Fruit fly (Drosophila melanogaster) whole organism, embryonic: ENCODE measurements around the gene CG13455.

ENCODE experiments used
- BtbVII ChIP-seq: fragments of 200-800 bp; sonication (Bioruptor generic); optimal IDR thresholded peaks from 3 replicates; lab custom pipeline; 2017; ENCODE audit warnings: missing biosample characterization, mild to moderate bottlenecking, missing genetic modification characterization
- CG12071 ChIP-seq: fragments of 200-800 bp; sonication (Bioruptor generic); optimal IDR thresholded peaks from 3 replicates; lab custom pipeline; 2018; ENCODE audit warnings: missing biosample characterization, mild to moderate bottlenecking, missing genetic modification characterization
- CG12942 ChIP-seq: fragments of 200-800 bp; sonication (Bioruptor generic); optimal IDR thresholded peaks from 3 replicates; lab custom pipeline; 2016; ENCODE audit warnings: missing biosample characterization, missing genetic modification characterization
- CG13424 ChIP-seq: fragments of 200-800 bp; sonication (Bioruptor generic); optimal IDR thresholded peaks from 2 replicates; lab custom pipeline; 2019; ENCODE audit warnings: missing biosample characterization, mild to moderate bottlenecking, missing genetic modification characterization, moderate library complexity
- CG13894 ChIP-seq: fragments of 200-800 bp; sonication (Bioruptor generic); optimal IDR thresholded peaks from 3 replicates; lab custom pipeline; 2018; ENCODE audit warnings: missing biosample characterization, mild to moderate bottlenecking, missing genetic modification characterization, moderate library complexity
- CG14860 ChIP-seq: fragments of 200-800 bp; sonication (Bioruptor generic); IDR thresholded peaks from 3 replicates; pipeline ENCODE4 v1.3.6; 2022; ENCODE audit warnings: missing biosample characterization, missing genetic modification characterization; ENCODE audit not compliant: partially characterized antibody
- CG15696 ChIP-seq: fragments of 200-800 bp; sonication (Bioruptor generic); optimal IDR thresholded peaks from 2 replicates; lab custom pipeline; 2019; ENCODE audit warnings: missing biosample characterization, mild to moderate bottlenecking, missing genetic modification characterization, moderate library complexity
- CG16779 ChIP-seq: fragments of 200-800 bp; sonication (Bioruptor generic); IDR thresholded peaks from 2 replicates; pipeline ENCODE4 v1.3.6; 2022; ENCODE audit warnings: missing biosample characterization, missing genetic modification characterization
- CG17612 ChIP-seq: fragments of 200-800 bp; sonication (Bioruptor generic); IDR thresholded peaks from 2 replicates; pipeline ENCODE4 v1.3.6; 2022; ENCODE audit warnings: missing biosample characterization, missing genetic modification characterization
- CG1792 ChIP-seq: fragments of 200-800 bp; sonication (Bioruptor generic); optimal IDR thresholded peaks from 2 replicates; lab custom pipeline; 2016; ENCODE audit warnings: missing biosample characterization, missing genetic modification characterization
- CG18262 ChIP-seq: fragments of 200-800 bp; optimal IDR thresholded peaks from 3 replicates; lab custom pipeline; 2019; ENCODE audit warnings: missing biosample characterization, mild to moderate bottlenecking, missing genetic modification characterization, moderate library complexity
- CG18619 ChIP-seq: fragments of 200-800 bp; sonication (Bioruptor generic); optimal IDR thresholded peaks from 3 replicates; lab custom pipeline; 2017; ENCODE audit warnings: missing biosample characterization, mild to moderate bottlenecking, missing genetic modification characterization
- CG31224 ChIP-seq: fragments of 200-800 bp; sonication (Bioruptor generic); IDR thresholded peaks from 2 replicates; pipeline ENCODE4 v1.3.6; 2022; ENCODE audit warnings: missing biosample characterization, missing genetic modification characterization
- CG32532 ChIP-seq: fragments of 200-800 bp; sonication (Bioruptor generic); IDR thresholded peaks from 2 replicates; pipeline ENCODE4 v1.3.6; 2022; ENCODE audit warnings: missing biosample characterization, missing genetic modification characterization
- CG32767 ChIP-seq: fragments of 200-800 bp; sonication (Bioruptor generic); IDR thresholded peaks from 2 replicates; pipeline ENCODE4 v1.3.6; 2022; ENCODE audit warnings: missing biosample characterization, missing genetic modification characterization
- CG33557 ChIP-seq: fragments of 200-800 bp; sonication (Bioruptor generic); optimal IDR thresholded peaks from 2 replicates; lab custom pipeline; 2019; ENCODE audit warnings: missing biosample characterization, mild to moderate bottlenecking, missing genetic modification characterization, moderate library complexity
- CG34422 ChIP-seq: fragments of 200-800 bp; sonication (Bioruptor generic); IDR thresholded peaks from 3 replicates; pipeline ENCODE4 v1.3.6; 2022; ENCODE audit warnings: missing biosample characterization, missing genetic modification characterization
- CG42726 ChIP-seq: fragments of 200-800 bp; sonication (Bioruptor generic); IDR thresholded peaks from 2 replicates; pipeline ENCODE4 v1.3.6; 2022; ENCODE audit warnings: missing biosample characterization, missing genetic modification characterization; ENCODE audit not compliant: partially characterized antibody
- CG7839 ChIP-seq: fragments of 200-800 bp; sonication (Bioruptor generic); optimal IDR thresholded peaks from 3 replicates; lab custom pipeline; 2018; ENCODE audit warnings: missing biosample characterization, mild to moderate bottlenecking, missing genetic modification characterization, moderate library complexity
- CG8765 ChIP-seq: fragments of 200-800 bp; sonication (Bioruptor generic); IDR thresholded peaks from 2 replicates; pipeline ENCODE4 v1.3.6; 2022; ENCODE audit warnings: missing biosample characterization, missing genetic modification characterization
- D ChIP-seq, 2 experiments: fragments of 200-800 bp in 1 of 2; fragments of >200 bp in 1 of 2; sonication (Bioruptor generic) in 1 of 2; optimal IDR thresholded peaks; 2 replicates in 1 of 2; 3 replicates in 1 of 2; lab custom pipeline; 2017; ENCODE audit warnings: mild to moderate bottlenecking in 1 of 2, missing biosample characterization in 1 of 2, missing genetic modification characterization in 1 of 2, missing genetic modification reagents in 1 of 2
- Dip3 ChIP-seq: fragments of 200-800 bp; sonication (Bioruptor generic); optimal IDR thresholded peaks from 3 replicates; lab custom pipeline; 2016; ENCODE audit warnings: missing biosample characterization, missing genetic modification characterization
- Elba2 ChIP-seq: fragments of 200-800 bp; sonication (Bioruptor generic); optimal IDR thresholded peaks from 3 replicates; lab custom pipeline; 2016; ENCODE audit warnings: missing biosample characterization, missing genetic modification characterization
- Fer3 ChIP-seq: fragments of 200-800 bp; sonication (Bioruptor generic); optimal IDR thresholded peaks from 2 replicates; lab custom pipeline; 2018; ENCODE audit warnings: missing biosample characterization, mild to moderate bottlenecking, missing genetic modification characterization, moderate library complexity
- HLH3B ChIP-seq: fragments of 200-800 bp; sonication (Bioruptor generic); IDR thresholded peaks from 2 replicates; pipeline ENCODE4 v1.3.6; 2022; ENCODE audit warnings: missing biosample characterization, missing genetic modification characterization
- Med ChIP-seq: fragments of 200-800 bp; sonication (Bioruptor generic); peaks from one replicate; lab custom pipeline; 2016; ENCODE audit warnings: missing biosample characterization, missing genetic modification characterization, mild to moderate bottlenecking, inconsistent platforms, moderate library complexity
- Mes4 ChIP-seq: fragments of 200-800 bp; sonication (Bioruptor generic); optimal IDR thresholded peaks from 2 replicates; lab custom pipeline; 2016; ENCODE audit warnings: missing biosample characterization, missing genetic modification characterization
- Neu2 ChIP-seq: fragments of 200-800 bp; sonication (Bioruptor generic); optimal IDR thresholded peaks from 3 replicates; lab custom pipeline; 2016; ENCODE audit warnings: missing biosample characterization, missing genetic modification characterization, borderline replicate concordance
- Side ChIP-seq: fragments of 200-800 bp; sonication (Bioruptor generic); optimal IDR thresholded peaks from 2 replicates; lab custom pipeline; 2016; ENCODE audit warnings: missing biosample characterization, missing genetic modification characterization
- Sry-δ ChIP-seq: fragments of 200-800 bp; sonication (Bioruptor generic); optimal IDR thresholded peaks from 2 replicates; lab custom pipeline; 2016; ENCODE audit warnings: missing biosample characterization, missing genetic modification characterization
- Usf ChIP-seq: fragments of 200-800 bp; sonication (Bioruptor generic); optimal IDR thresholded peaks from 2 replicates; lab custom pipeline; 2017; ENCODE audit warnings: missing genotype, missing biosample characterization, missing genetic modification characterization
- al ChIP-seq: fragments of 200-800 bp; sonication (Bioruptor generic); IDR thresholded peaks from 2 replicates; pipeline ENCODE4 v1.3.6; 2022; ENCODE audit warnings: missing biosample characterization, missing genetic modification characterization
- cas ChIP-seq: fragments of 200-800 bp; sonication (Bioruptor generic); IDR thresholded peaks from 2 replicates; pipeline ENCODE4 v1.3.6; 2022; ENCODE audit warnings: missing biosample characterization, missing genetic modification characterization
- cato ChIP-seq: fragments of 200-800 bp; sonication (Bioruptor generic); optimal IDR thresholded peaks from 2 replicates; lab custom pipeline; 2016; ENCODE audit warnings: missing biosample characterization, missing genetic modification characterization, borderline replicate concordance
- chinmo ChIP-seq: fragments of 200-800 bp; sonication (Bioruptor generic); IDR thresholded peaks from 4 replicates; pipeline ENCODE4 v1.3.6; 2022; ENCODE audit warnings: missing biosample characterization, missing genetic modification characterization; ENCODE audit not compliant: partially characterized antibody
- disco-r ChIP-seq: fragments of 200-800 bp; sonication (Bioruptor generic); optimal IDR thresholded peaks from 2 replicates; lab custom pipeline; 2016; ENCODE audit warnings: missing biosample characterization, missing genetic modification characterization
- dm ChIP-seq: fragments of 200-800 bp; sonication (Bioruptor generic); optimal IDR thresholded peaks from 3 replicates; lab custom pipeline; 2016; ENCODE audit warnings: missing biosample characterization, missing genetic modification characterization
- fru ChIP-seq: fragments of >200 bp; optimal IDR thresholded peaks from 2 replicates; lab custom pipeline; 2017
- gce ChIP-seq: fragments of 200-800 bp; sonication (Bioruptor generic); IDR thresholded peaks from 3 replicates; pipeline ENCODE4 v1.3.6; 2022; ENCODE audit warnings: missing biosample characterization, missing genetic modification characterization
- kay ChIP-seq: fragments of 200-800 bp; sonication (Bioruptor generic); optimal IDR thresholded peaks from 2 replicates; lab custom pipeline; 2016; ENCODE audit warnings: missing biosample characterization, missing genetic modification characterization
- pzg ChIP-seq: fragments of 200-800 bp; sonication (Bioruptor generic); optimal IDR thresholded peaks from 3 replicates; lab custom pipeline; 2018; ENCODE audit warnings: missing biosample characterization, mild to moderate bottlenecking, missing genetic modification characterization, moderate library complexity
- run ChIP-seq: fragments of 200-800 bp; sonication (Bioruptor generic); optimal IDR thresholded peaks from 3 replicates; lab custom pipeline; 2018; ENCODE audit warnings: missing biosample characterization, mild to moderate bottlenecking, missing genetic modification characterization
- sim ChIP-seq: fragments of 200-800 bp; sonication (Bioruptor generic); IDR thresholded peaks from 2 replicates; pipeline ENCODE4 v1.3.6; 2022; ENCODE audit warnings: missing biosample characterization, missing genetic modification characterization
- slou ChIP-seq: fragments of 200-800 bp; sonication (Bioruptor generic); optimal IDR thresholded peaks from 3 replicates; lab custom pipeline; 2016; ENCODE audit warnings: missing biosample characterization, missing genetic modification characterization
- tup ChIP-seq: fragments of 200-800 bp; sonication (Bioruptor generic); optimal IDR thresholded peaks from 2 replicates; lab custom pipeline; 2016; ENCODE audit warnings: missing biosample characterization, mild to moderate bottlenecking, missing genetic modification characterization, moderate library complexity
- vfl ChIP-seq: fragments of 200-800 bp; sonication (Bioruptor generic); optimal IDR thresholded peaks from 2 replicates; lab custom pipeline; 2016; ENCODE audit warnings: missing biosample characterization, missing genetic modification characterization

The CG13455 gene

DNA sequence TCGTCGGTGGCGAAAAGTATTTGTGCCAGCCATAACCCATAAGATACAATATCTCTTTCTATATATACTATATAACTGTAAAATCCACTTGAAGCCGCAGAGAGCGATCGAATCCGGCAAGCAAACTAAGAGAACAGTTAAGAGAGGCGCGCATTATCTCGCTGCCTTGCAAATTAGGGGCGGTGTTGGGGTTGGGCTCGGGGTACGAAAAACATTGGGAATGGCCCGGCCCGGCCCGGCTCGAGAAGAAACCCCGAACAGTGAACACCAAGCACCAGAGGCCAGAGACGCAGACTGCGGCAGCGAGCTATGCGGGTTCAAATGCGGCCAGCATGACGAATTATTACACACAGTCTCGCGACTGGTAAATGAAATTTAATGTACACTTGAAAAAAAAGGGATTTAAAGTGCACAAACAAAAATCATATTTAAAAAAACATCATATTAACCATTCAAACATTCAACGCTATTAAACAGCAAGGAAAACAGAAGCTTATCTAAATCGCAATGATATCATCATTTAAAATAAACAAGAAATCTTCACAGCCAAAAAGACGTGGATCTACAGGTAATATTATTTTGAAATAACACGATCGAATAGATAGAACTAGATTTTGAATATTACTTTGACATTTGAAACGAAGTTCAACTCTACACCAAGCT lies 36.1 kb downstream of the CG13455 start (continued):
- TF ChIP-seq CG8765 (peak; percentile 35; the same call in 1 of the 2 replicates), CG1792 (GFP tag; lab: Kevin White, UChicago) (peak; percentile 5)

DNA sequence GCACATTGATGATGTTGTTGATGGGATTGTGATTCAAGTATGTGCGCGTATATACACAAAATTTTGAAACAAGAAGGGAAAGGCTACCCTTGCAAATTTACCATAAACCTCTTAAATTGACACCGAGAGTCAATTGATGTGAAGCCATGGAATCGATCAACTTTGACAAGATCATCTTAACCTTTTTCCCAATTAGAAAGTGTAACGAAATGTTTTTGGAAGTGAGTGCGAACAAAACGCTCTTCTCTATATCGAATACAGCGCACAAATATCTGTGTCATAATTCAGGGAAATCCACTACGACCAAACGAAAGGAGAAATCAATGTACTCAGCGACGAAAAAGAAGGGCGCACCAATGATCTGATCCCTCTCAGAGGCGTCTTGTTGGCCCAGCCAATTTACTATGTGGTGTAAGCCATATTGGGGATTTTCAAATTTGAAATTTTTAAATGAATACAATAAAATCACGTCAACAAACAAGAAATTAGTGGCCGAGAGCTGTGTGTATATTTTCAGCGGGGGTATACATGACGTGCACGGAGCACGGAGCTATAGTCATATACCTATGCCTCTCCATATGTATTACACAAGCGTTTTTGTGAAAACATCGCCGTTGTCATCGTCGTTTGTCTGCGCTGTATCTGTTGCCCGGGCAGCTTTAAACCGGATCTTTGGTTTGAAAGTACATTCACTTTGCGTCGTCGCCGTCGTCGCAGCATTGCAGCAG lies 37.2 kb downstream of the CG13455 start:
- no peak; the same call in 1 of the 2 replicates for TF ChIP-seq CG32532 (GFP tag; lab: Robert Waterston, UW)
- peak; percentile 2 for TF ChIP-seq Sry-δ (GFP tag; lab: Kevin White, UChicago)
- TF ChIP-seq CG12942 (GFP tag; lab: Kevin White, UChicago) = no peak
- no peak for TF ChIP-seq Elba2 (GFP tag; lab: Kevin White, UChicago)
- TF ChIP-seq CG42726 (GFP tag; lab: Robert Waterston, UW) = no peak
- TF ChIP-seq tup (GFP tag; lab: Kevin White, UChicago) = no peak
- TF ChIP-seq CG34422 = 0 out of 3 replicates have a peak, but pooled peaks have one; percentile 24
- TF ChIP-seq cato (GFP tag; lab: Kevin White, UChicago) = no peak
- 0 out of 2 replicates have a peak, but pooled peaks have one; percentile 48 for TF ChIP-seq CG32767 (GFP tag; lab: Robert Waterston, UW)
- peak; percentile 30 for TF ChIP-seq CG18262 (tag; lab: Kevin White, UChicago)
- TF ChIP-seq CG31224 (GFP tag; lab: Robert Waterston, UW) = no peak
- no peak for TF ChIP-seq vfl
- peak; percentile 49 for TF ChIP-seq CG13424 (tag; lab: Kevin White, UChicago)
- TF ChIP-seq CG7839 (tag; lab: Kevin White, UChicago) = peak; percentile 26
- no peak for TF ChIP-seq CG14860 (GFP tag; lab: Robert Waterston, UW)
- TF ChIP-seq CG8765 = no peak
- TF ChIP-seq Fer3 (tag; lab: Kevin White, UChicago) = no peak
- TF ChIP-seq kay (GFP tag; lab: Kevin White, UChicago) = no peak
- peak; percentile 34 for TF ChIP-seq CG33557 (GFP tag; lab: Kevin White, UChicago)
- no peak for TF ChIP-seq sim (GFP tag; lab: Robert Waterston, UW)
- no peak for TF ChIP-seq fru (lab: Kevin White, UChicago)
- no peak for TF ChIP-seq slou (GFP tag; lab: Kevin White, UChicago)
- no peak for TF ChIP-seq chinmo (GFP tag; lab: Robert Waterston, UW)
- TF ChIP-seq CG15696 (tag; lab: Kevin White, UChicago) = peak; percentile 18
- TF ChIP-seq CG17612 (GFP tag; lab: Robert Waterston, UW) = no peak
- TF ChIP-seq al (GFP tag; lab: Robert Waterston, UW) = peak; percentile 24; the same call in 1 of the 2 replicates
- no peak for TF ChIP-seq D (optimal IDR thresholded peaks at IDR 0.05; lab: Kevin White, UChicago)
- TF ChIP-seq D (GFP tag; optimal IDR thresholded peaks at IDR 0.05; lab: Kevin White, UChicago) = no peak
- no peak for TF ChIP-seq Usf (GFP tag; lab: Kevin White, UChicago)
- TF ChIP-seq CG13894 (tag; lab: Kevin White, UChicago) = no peak
- no peak for TF ChIP-seq Neu2 (GFP tag; lab: Kevin White, UChicago)
- no peak for TF ChIP-seq CG18619 (GFP tag; lab: Kevin White, UChicago)
- peak; percentile 32 for TF ChIP-seq Dip3 (GFP tag; lab: Kevin White, UChicago)
- no peak for TF ChIP-seq dm (GFP tag; lab: Kevin White, UChicago)
- peak; percentile 9 for TF ChIP-seq disco-r (GFP tag; lab: Kevin White, UChicago)
- no peak for TF ChIP-seq BtbVII
- TF ChIP-seq gce (GFP tag; lab: Robert Waterston, UW) = peak; percentile 8; the same call in 1 of the 3 replicates
- TF ChIP-seq run (tag; lab: Kevin White, UChicago) = no peak
- TF ChIP-seq CG12071 (GFP tag; lab: Kevin White, UChicago) = peak; percentile 48
- TF ChIP-seq cas (GFP tag; lab: Robert Waterston, UW) = 0 out of 2 replicates have a peak, but pooled peaks have one; percentile 5
- TF ChIP-seq Mes4 (GFP tag; lab: Kevin White, UChicago) = no peak
- peak; percentile 47 for TF ChIP-seq Side (GFP tag; lab: Kevin White, UChicago)
- TF ChIP-seq HLH3B (GFP tag; lab: Robert Waterston, UW) = peak; percentile 57
- no peak for TF ChIP-seq pzg
- 0 out of 2 replicates have a peak, but pooled peaks have one; percentile 3 for TF ChIP-seq CG16779 (GFP tag; lab: Robert Waterston, UW)
- TF ChIP-seq Med (GFP tag; lab: Kevin White, UChicago) = peak; percentile 86
